Fruit fly (Drosophila melanogaster) whole organism, embryonic: ENCODE measurements around the gene Cyp4d21.
A peak's percentile ranks its signal among the peaks of the same experiment; 100 is the strongest.

Experiments used
- Abd-B ChIP-seq: fragments of 200-800 bp; sonication (Bioruptor generic); optimal IDR thresholded peaks from 2 replicates; lab custom pipeline; 2018; ENCODE audit warnings: missing biosample characterization, mild to moderate bottlenecking, missing genetic modification characterization, moderate library complexity
- Blimp-1 ChIP-seq: fragments of 200-800 bp; sonication (Bioruptor generic); optimal IDR thresholded peaks from 3 replicates; lab custom pipeline; 2018; ENCODE audit warnings: missing biosample characterization, missing genetic modification characterization, mild to moderate bottlenecking, moderate library complexity, missing genetic modification reagents
- CG10959 ChIP-seq: fragments of 200-800 bp; sonication (Bioruptor generic); IDR thresholded peaks from 2 replicates; pipeline ENCODE4 v1.3.6; 2022; ENCODE audit warnings: missing biosample characterization, missing genetic modification characterization
- CG16815 ChIP-seq: fragments of 200-800 bp; sonication (Bioruptor generic); optimal IDR thresholded peaks from 3 replicates; lab custom pipeline; 2017; ENCODE audit warnings: missing biosample characterization, mild to moderate bottlenecking, missing genetic modification characterization
- CG18262 ChIP-seq: fragments of 200-800 bp; optimal IDR thresholded peaks from 3 replicates; lab custom pipeline; 2019; ENCODE audit warnings: missing biosample characterization, mild to moderate bottlenecking, missing genetic modification characterization, moderate library complexity
- CG2712 ChIP-seq: fragments of 200-800 bp; optimal IDR thresholded peaks from 3 replicates; lab custom pipeline; 2019; ENCODE audit warnings: missing biosample characterization, mild to moderate bottlenecking, missing genetic modification characterization, moderate library complexity
- CG30431 ChIP-seq: fragments of 200-800 bp; sonication (Bioruptor generic); optimal IDR thresholded peaks from 2 replicates; lab custom pipeline; 2017; ENCODE audit warnings: missing biosample characterization, missing genetic modification characterization
- CG31365 ChIP-seq: fragments of 200-800 bp; sonication (Bioruptor generic); optimal IDR thresholded peaks from 2 replicates; lab custom pipeline; 2018; ENCODE audit warnings: missing biosample characterization, mild to moderate bottlenecking, missing genetic modification characterization
- CG33557 ChIP-seq: fragments of 200-800 bp; sonication (Bioruptor generic); optimal IDR thresholded peaks from 2 replicates; lab custom pipeline; 2019; ENCODE audit warnings: missing biosample characterization, mild to moderate bottlenecking, missing genetic modification characterization, moderate library complexity
- CG4404 ChIP-seq: fragments of 200-800 bp; sonication (Bioruptor generic); IDR thresholded peaks from 2 replicates; pipeline ENCODE4 v1.3.6; 2022; ENCODE audit warnings: missing biosample characterization, missing genetic modification characterization
- CG4424 ChIP-seq: fragments of 200-800 bp; sonication (Bioruptor generic); optimal IDR thresholded peaks from 3 replicates; lab custom pipeline; 2016; ENCODE audit warnings: missing biosample characterization, missing genetic modification characterization
- CG4820 ChIP-seq: fragments of 200-800 bp; sonication (Bioruptor generic); optimal IDR thresholded peaks from 3 replicates; lab custom pipeline; 2016; ENCODE audit warnings: missing biosample characterization, missing genetic modification characterization
- CG7271 ChIP-seq: fragments of 200-800 bp; sonication (Bioruptor generic); optimal IDR thresholded peaks from 2 replicates; lab custom pipeline; 2018; ENCODE audit warnings: missing biosample characterization, mild to moderate bottlenecking, missing genetic modification characterization, moderate library complexity
- CG8388 ChIP-seq: fragments of 200-800 bp; sonication (Bioruptor generic); optimal IDR thresholded peaks from 2 replicates; lab custom pipeline; 2019; ENCODE audit warnings: missing biosample characterization, mild to moderate bottlenecking, missing genetic modification characterization, moderate library complexity
- CoRest ChIP-seq: fragments of 200-800 bp; sonication (Bioruptor generic); optimal IDR thresholded peaks from 3 replicates; lab custom pipeline; 2018; ENCODE audit warnings: missing biosample characterization, mild to moderate bottlenecking, missing genetic modification characterization, moderate library complexity
- Drgx ChIP-seq: fragments of 200-800 bp; sonication (Bioruptor generic); IDR thresholded peaks from 2 replicates; pipeline ENCODE4 v1.3.6; 2022; ENCODE audit warnings: missing biosample characterization, missing genetic modification characterization
- Ets65A ChIP-seq: fragments of 200-800 bp; sonication (Bioruptor generic); peaks from one replicate; lab custom pipeline; 2016; ENCODE audit warnings: missing biosample characterization, missing genetic modification characterization
- Hsf ChIP-seq: fragments of 200-800 bp; sonication (Bioruptor generic); optimal IDR thresholded peaks from 3 replicates; lab custom pipeline; 2016; ENCODE audit warnings: missing biosample characterization, missing genetic modification characterization
- Lhr ChIP-seq: fragments of 200-800 bp; sonication (Bioruptor generic); optimal IDR thresholded peaks from 3 replicates; lab custom pipeline; 2017; ENCODE audit warnings: mild to moderate bottlenecking, missing biosample characterization, missing genetic modification reagents, missing genetic modification characterization
- Lim3 ChIP-seq: fragments of 200-800 bp; sonication (Bioruptor generic); IDR thresholded peaks from 2 replicates; pipeline ENCODE4 v1.3.6; 2022; ENCODE audit warnings: missing biosample characterization, missing genetic modification characterization
- Sox102F ChIP-seq: fragments of 200-800 bp; sonication (Bioruptor generic); optimal IDR thresholded peaks from 2 replicates; lab custom pipeline; 2018; ENCODE audit warnings: missing biosample characterization, mild to moderate bottlenecking, missing genetic modification characterization, moderate library complexity
- Spps ChIP-seq: fragments of 200-800 bp; sonication (Bioruptor generic); optimal IDR thresholded peaks from 2 replicates; lab custom pipeline; 2018; ENCODE audit warnings: missing biosample characterization, mild to moderate bottlenecking, missing genetic modification characterization
- Stat92E ChIP-seq, 3 experiments: fragments of >200 bp in 2 of 3; fragments of 200-800 bp in 1 of 3; sonication (Bioruptor generic) in 1 of 3; optimal IDR thresholded peaks; 2 replicates each; lab custom pipeline; 2017 to 2019; ENCODE audit warnings: missing biosample characterization in 3 of 3, missing genetic modification characterization in 3 of 3, mild to moderate bottlenecking in 1 of 3, moderate library complexity in 1 of 3
- Trl ChIP-seq, 3 experiments: fragments of >200 bp in 2 of 3; fragments of 200-800 bp in 1 of 3; sonication (Bioruptor generic) in 1 of 3; optimal IDR thresholded peaks; 2 replicates in 1 of 3; 3 replicates in 2 of 3; lab custom pipeline; 2016 to 2017; ENCODE audit warnings: missing biosample characterization in 1 of 3, missing genetic modification characterization in 1 of 3
- aop ChIP-seq: fragments of 200-800 bp; sonication (Bioruptor generic); IDR thresholded peaks from 2 replicates; pipeline ENCODE4 v1.3.6; 2022; ENCODE audit warnings: missing biosample characterization, missing genetic modification characterization
- bcd ChIP-seq: fragments of 200-800 bp; sonication (Bioruptor generic); optimal IDR thresholded peaks from 2 replicates; lab custom pipeline; 2017; ENCODE audit warnings: missing biosample characterization, mild to moderate bottlenecking, missing genetic modification characterization
- bsh ChIP-seq, 2 experiments: fragments of 200-800 bp; sonication (Bioruptor generic); optimal IDR thresholded peaks; 2 replicates each; lab custom pipeline; 2017 to 2018; ENCODE audit warnings: mild to moderate bottlenecking in 2 of 2, missing biosample characterization in 2 of 2, missing genetic modification characterization in 2 of 2, moderate library complexity in 1 of 2
- chm ChIP-seq: fragments of 200-800 bp; sonication (Bioruptor generic); IDR thresholded peaks from 2 replicates; pipeline ENCODE4 v1.3.6; 2022; ENCODE audit warnings: missing biosample characterization, missing genetic modification characterization
- chn ChIP-seq: fragments of 200-800 bp; sonication (Bioruptor generic); optimal IDR thresholded peaks from 2 replicates; lab custom pipeline; 2016; ENCODE audit warnings: missing biosample characterization, missing genetic modification characterization
- eve ChIP-seq, 2 experiments: fragments of >200 bp; optimal IDR thresholded peaks; 2 replicates each; lab custom pipeline; 2017; ENCODE audit warnings: missing biosample characterization in 2 of 2, missing genetic modification characterization in 2 of 2
- eyg ChIP-seq: fragments of 200-800 bp; sonication (Bioruptor generic); optimal IDR thresholded peaks from 3 replicates; lab custom pipeline; 2016; ENCODE audit warnings: missing biosample characterization, missing genetic modification characterization
- fd96Cb ChIP-seq: fragments of 200-800 bp; sonication (Bioruptor generic); optimal IDR thresholded peaks from 2 replicates; lab custom pipeline; 2018; ENCODE audit warnings: missing biosample characterization, mild to moderate bottlenecking, missing genetic modification characterization, moderate library complexity
- gcm ChIP-seq: fragments of 200-800 bp; sonication (Bioruptor generic); optimal IDR thresholded peaks from 2 replicates; lab custom pipeline; 2019; ENCODE audit warnings: missing biosample characterization, mild to moderate bottlenecking, missing genetic modification characterization, moderate library complexity
- jumu ChIP-seq: fragments of 200-800 bp; sonication (Bioruptor generic); optimal IDR thresholded peaks from 3 replicates; lab custom pipeline; 2016; ENCODE audit warnings: missing biosample characterization, missing genetic modification characterization
- mld ChIP-seq: fragments of 200-800 bp; sonication (Bioruptor generic); IDR thresholded peaks from 3 replicates; pipeline ENCODE4 v1.3.6; 2022; ENCODE audit warnings: missing biosample characterization, missing genetic modification characterization; ENCODE audit not compliant: partially characterized antibody
- org-1 ChIP-seq: fragments of 200-800 bp; sonication (Bioruptor generic); optimal IDR thresholded peaks from 2 replicates; lab custom pipeline; 2017; ENCODE audit warnings: missing biosample characterization, missing genetic modification characterization
- phol ChIP-seq: fragments of 200-800 bp; sonication (Bioruptor generic); optimal IDR thresholded peaks from 3 replicates; lab custom pipeline; 2018; ENCODE audit warnings: missing biosample characterization, mild to moderate bottlenecking, missing genetic modification characterization, moderate library complexity
- psq ChIP-seq: fragments of 200-800 bp; sonication (Bioruptor generic); optimal IDR thresholded peaks from 2 replicates; lab custom pipeline; 2017; ENCODE audit warnings: missing biosample characterization, missing genetic modification characterization
- sens ChIP-seq: fragments of 200-800 bp; sonication (Bioruptor generic); peaks from one replicate; lab custom pipeline; 2016; ENCODE audit warnings: missing biosample characterization, missing genetic modification characterization
- sens-2 ChIP-seq: fragments of 200-800 bp; sonication (Bioruptor generic); IDR thresholded peaks from 2 replicates; pipeline ENCODE4 v1.3.6; 2022; ENCODE audit warnings: missing biosample characterization, missing genetic modification characterization
- slp2 ChIP-seq: fragments of 200-800 bp; sonication (Bioruptor generic); optimal IDR thresholded peaks from 2 replicates; lab custom pipeline; 2016; ENCODE audit warnings: missing biosample characterization, missing genetic modification characterization
- ssp ChIP-seq: fragments of 200-800 bp; sonication (Bioruptor generic); IDR thresholded peaks from 2 replicates; pipeline ENCODE4 v1.3.6; 2022; ENCODE audit warnings: missing biosample characterization, missing genetic modification characterization
- tna ChIP-seq: fragments of 200-800 bp; sonication (Bioruptor generic); IDR thresholded peaks from 2 replicates; pipeline ENCODE4 v1.3.6; 2022; ENCODE audit warnings: missing biosample characterization, missing genetic modification characterization; ENCODE audit not compliant: partially characterized antibody
- trem ChIP-seq: fragments of 200-800 bp; optimal IDR thresholded peaks from 3 replicates; lab custom pipeline; 2019; ENCODE audit warnings: missing biosample characterization, mild to moderate bottlenecking, missing genetic modification characterization, moderate library complexity
- tup ChIP-seq: fragments of 200-800 bp; sonication (Bioruptor generic); optimal IDR thresholded peaks from 2 replicates; lab custom pipeline; 2016; ENCODE audit warnings: missing biosample characterization, mild to moderate bottlenecking, missing genetic modification characterization, moderate library complexity
- zen2 ChIP-seq: fragments of 200-800 bp; sonication (Bioruptor generic); IDR thresholded peaks from 3 replicates; pipeline ENCODE4 v1.3.6; 2022; ENCODE audit warnings: missing biosample characterization, missing genetic modification characterization; ENCODE audit not compliant: partially characterized antibody

Cyp4d21 gene

dm6 chr2L:7611580-7611979, 6.2 kb downstream of the Cyp4d21 start:
- TF ChIP-seq Spps (tag; lab: Kevin White, UChicago) (no peak), Drgx (GFP tag; lab: Robert Waterston, UW) (peak; percentile 83), sens (peak; percentile 68), bsh (GFP tag; optimal IDR thresholded peaks at IDR 0.05; lab: Kevin White, UChicago) (peak in 1 of 2 experiments; percentile 55), CG16815 (GFP tag; lab: Kevin White, UChicago) (no peak), Blimp-1 (GFP tag; lab: Kevin White, UChicago) (peak; percentile 15), CG10959 (no peak), aop (no peak)

- TF ChIP-seq chn = no peak
- no peak for TF ChIP-seq CG31365 (tag; lab: Kevin White, UChicago)
- TF ChIP-seq eyg (GFP tag; lab: Kevin White, UChicago) = no peak
- no peak for TF ChIP-seq slp2
- peak in 1 of 2 experiments; percentile 16 for TF ChIP-seq bsh (GFP tag; optimal IDR thresholded peaks at IDR 0.05; lab: Kevin White, UChicago)
- TF ChIP-seq Ets65A (GFP tag; lab: Kevin White, UChicago) = no peak
Measured at dm6 chr2L:7612233-7612632, 6.8 kb downstream of the Cyp4d21 start.

- TF ChIP-seq CG4424 (GFP tag; lab: Kevin White, UChicago) (peak; percentile 45), Hsf (peak; percentile 31), CG4820 (peak; percentile 41), CG4404 (GFP tag; lab: Robert Waterston, UW) (0 out of 2 replicates have a peak, but pooled peaks have one; percentile 27), Trl (optimal IDR thresholded peaks at IDR 0.05; lab: Kevin White, UChicago) (no peak), Trl (GFP tag; optimal IDR thresholded peaks at IDR 0.05; lab: Kevin White, UChicago) (peak; percentile 17), Lhr (GFP tag; lab: Kevin White, UChicago) (no peak), CG33557 (GFP tag; lab: Kevin White, UChicago) (peak; percentile 23), phol (tag; lab: Kevin White, UChicago) (peak; percentile 64), CG2712 (tag; lab: Kevin White, UChicago) (peak; percentile 81), CG18262 (peak; percentile 78), tup (GFP tag; lab: Kevin White, UChicago) (no peak), Blimp-1 (GFP tag; lab: Kevin White, UChicago) (peak; percentile 70), eve (GFP tag; optimal IDR thresholded peaks at IDR 0.05; lab: Kevin White, UChicago) (peak in 1 of 2 experiments; percentile 4), sens-2 (GFP tag; lab: Robert Waterston, UW) (no peak), chm (GFP tag; lab: Robert Waterston, UW) (peak; percentile 49; the same call in 1 of the 2 replicates), Abd-B (peak; percentile 25), org-1 (GFP tag; lab: Kevin White, UChicago) (peak; percentile 11), CG7271 (peak; percentile 23), bcd (GFP tag; lab: Kevin White, UChicago) (peak; percentile 18), gcm (GFP tag; lab: Kevin White, UChicago) (peak; percentile 28), jumu (GFP tag; lab: Kevin White, UChicago) (peak; percentile 19), CG8388 (GFP tag; lab: Kevin White, UChicago) (peak; percentile 20), Stat92E (GFP tag; optimal IDR thresholded peaks at IDR 0.05; lab: Kevin White, UChicago) (peak in 1 of 3 experiments; percentile 35), zen2 (GFP tag; lab: Robert Waterston, UW) (no peak), tna (GFP tag; lab: Robert Waterston, UW) (no peak), CG30431 (GFP tag; lab: Kevin White, UChicago) (peak; percentile 4), trem (tag; lab: Kevin White, UChicago) (peak; percentile 71), fd96Cb (tag; lab: Kevin White, UChicago) (peak; percentile 43), bsh (GFP tag; optimal IDR thresholded peaks at IDR 0.05; lab: Kevin White, UChicago) (peak in 1 of 2 experiments; percentile 67), Lim3 (GFP tag; lab: Robert Waterston, UW) (no peak), CoRest (tag; lab: Kevin White, UChicago) (peak; percentile 48), ssp (GFP tag; lab: Robert Waterston, UW) (0 out of 2 replicates have a peak, but pooled peaks have one; percentile 8), Sox102F (GFP tag; lab: Kevin White, UChicago) (peak; percentile 48), mld (GFP tag; lab: Robert Waterston, UW) (no peak), psq (no peak)
Measured at dm6 chr2L:7616830-7617229, 11.4 kb downstream of the Cyp4d21 start.
